Fruit fly (Drosophila melanogaster) whole organism, prepupa: ENCODE measurements around the gene CG42390.

ENCODE experiments used
- Blimp-1 ChIP-seq: fragments of 200-800 bp; sonication (Bioruptor generic); optimal IDR thresholded peaks from 3 replicates; lab custom pipeline; 2017; ENCODE audit warnings: missing biosample characterization, missing genetic modification characterization, mild to moderate bottlenecking, moderate library complexity, missing genetic modification reagents
- CG10631 ChIP-seq: fragments of 200-800 bp; sonication (Bioruptor generic); optimal IDR thresholded peaks from 2 replicates; lab custom pipeline; 2016; ENCODE audit warnings: missing biosample characterization, missing genetic modification characterization
- CG10669 ChIP-seq: fragments of 200-800 bp; sonication (Bioruptor generic); optimal IDR thresholded peaks from 3 replicates; lab custom pipeline; 2018; ENCODE audit warnings: missing biosample characterization, mild to moderate bottlenecking, missing genetic modification characterization, moderate library complexity
- CG11294 ChIP-seq: fragments of 200-800 bp; sonication (Bioruptor generic); IDR thresholded peaks from 2 replicates; pipeline ENCODE4 v1.3.6; 2022; ENCODE audit warnings: missing biosample characterization, missing genetic modification characterization
- CG11762 ChIP-seq: fragments of 200-800 bp; sonication (Bioruptor generic); optimal IDR thresholded peaks from 3 replicates; lab custom pipeline; 2016; ENCODE audit warnings: missing biosample characterization, missing genetic modification characterization; ENCODE audit not compliant: insufficient read depth
- CG15336 ChIP-seq: fragments of 200-800 bp; sonication (Bioruptor generic); IDR thresholded peaks from 2 replicates; pipeline ENCODE4 v1.3.6; 2022; ENCODE audit warnings: missing biosample characterization, missing genetic modification characterization
- CG1621 ChIP-seq: fragments of 200-800 bp; sonication (Bioruptor generic); optimal IDR thresholded peaks from 3 replicates; lab custom pipeline; 2018; ENCODE audit warnings: missing biosample characterization, mild to moderate bottlenecking, missing genetic modification characterization
- CG3032 ChIP-seq: fragments of 200-800 bp; optimal IDR thresholded peaks from 2 replicates; lab custom pipeline; 2019; ENCODE audit warnings: missing biosample characterization, mild to moderate bottlenecking, missing genetic modification characterization, moderate library complexity
- CG31627 ChIP-seq: fragments of 200-800 bp; sonication (Bioruptor generic); optimal IDR thresholded peaks from 3 replicates; lab custom pipeline; 2016; ENCODE audit warnings: missing biosample characterization, missing genetic modification characterization
- CG32006 ChIP-seq: fragments of 200-800 bp; sonication (Bioruptor generic); optimal IDR thresholded peaks from 3 replicates; lab custom pipeline; 2017; ENCODE audit warnings: missing biosample characterization, mild to moderate bottlenecking, missing genetic modification characterization
- CG34406 ChIP-seq: fragments of 200-800 bp; sonication (Bioruptor generic); optimal IDR thresholded peaks from 3 replicates; lab custom pipeline; 2016; ENCODE audit warnings: missing biosample characterization, missing genetic modification characterization
- CG3919 ChIP-seq: fragments of 200-800 bp; sonication (Bioruptor generic); optimal IDR thresholded peaks from 3 replicates; lab custom pipeline; 2016; ENCODE audit warnings: missing biosample characterization, missing genetic modification characterization
- CG4318 ChIP-seq: fragments of 200-800 bp; sonication (Bioruptor generic); optimal IDR thresholded peaks from 3 replicates; lab custom pipeline; 2017; ENCODE audit warnings: missing biosample characterization, mild to moderate bottlenecking, missing genetic modification characterization
- CG6792 ChIP-seq: fragments of 200-800 bp; sonication (Bioruptor generic); optimal IDR thresholded peaks from 3 replicates; lab custom pipeline; 2016; ENCODE audit warnings: missing biosample characterization, missing genetic modification characterization
- CG6808 ChIP-seq: fragments of 200-800 bp; sonication (Bioruptor generic); optimal IDR thresholded peaks from 3 replicates; lab custom pipeline; 2017; ENCODE audit warnings: missing biosample characterization, missing genetic modification characterization, mild to moderate bottlenecking, moderate library complexity, missing genetic modification reagents
- CG7368 ChIP-seq: fragments of 200-800 bp; sonication (Bioruptor generic); optimal IDR thresholded peaks from 3 replicates; lab custom pipeline; 2016; ENCODE audit warnings: missing biosample characterization, missing genetic modification characterization
- CG8119 ChIP-seq: fragments of 200-800 bp; sonication (Bioruptor generic); IDR thresholded peaks from 3 replicates; pipeline ENCODE4 v1.3.6; 2022; ENCODE audit warnings: missing biosample characterization, missing genetic modification characterization
- CG8319 ChIP-seq: fragments of 200-800 bp; sonication (Bioruptor generic); optimal IDR thresholded peaks from 3 replicates; lab custom pipeline; 2016; ENCODE audit warnings: missing biosample characterization, missing genetic modification characterization
- Eip75B ChIP-seq: fragments of 200-800 bp; sonication (Bioruptor generic); optimal IDR thresholded peaks from 3 replicates; lab custom pipeline; 2016; ENCODE audit warnings: missing biosample characterization, missing genetic modification characterization
- Eip78C ChIP-seq: fragments of 200-800 bp; sonication (Bioruptor generic); peaks from one replicate; lab custom pipeline; 2016; ENCODE audit warnings: missing biosample characterization, missing genetic modification characterization
- Eip93F ChIP-seq: fragments of 200-800 bp; sonication (Bioruptor generic); optimal IDR thresholded peaks from 2 replicates; lab custom pipeline; 2016; ENCODE audit warnings: missing biosample characterization, mild to moderate bottlenecking, missing genetic modification characterization
- Ets21C ChIP-seq: fragments of 200-800 bp; sonication (Bioruptor generic); optimal IDR thresholded peaks from 3 replicates; lab custom pipeline; 2016; ENCODE audit warnings: missing biosample characterization, missing genetic modification characterization
- Ets96B ChIP-seq: fragments of 200-800 bp; optimal IDR thresholded peaks from 2 replicates; lab custom pipeline; 2019; ENCODE audit warnings: missing biosample characterization, mild to moderate bottlenecking, missing genetic modification characterization, moderate library complexity
- Gug ChIP-seq: fragments of 200-800 bp; sonication (Bioruptor generic); IDR thresholded peaks from 2 replicates; pipeline ENCODE4 v1.3.6; 2022; ENCODE audit warnings: missing biosample characterization, missing genetic modification characterization
- Hr38 ChIP-seq: sonication (Bioruptor generic); optimal IDR thresholded peaks from 2 replicates; lab custom pipeline; 2016; ENCODE audit warnings: missing biosample characterization, missing genetic modification characterization
- Hr39 ChIP-seq: fragments of 200-800 bp; sonication (Bioruptor generic); optimal IDR thresholded peaks from 2 replicates; lab custom pipeline; 2016; ENCODE audit warnings: missing biosample characterization, missing genetic modification characterization
- Hr4 ChIP-seq: fragments of 200-800 bp; sonication (Bioruptor generic); optimal IDR thresholded peaks from 3 replicates; lab custom pipeline; 2016; ENCODE audit warnings: missing biosample characterization, missing genetic modification characterization
- Met ChIP-seq: fragments of 200-800 bp; sonication (Bioruptor generic); optimal IDR thresholded peaks from 3 replicates; lab custom pipeline; 2016; ENCODE audit warnings: missing biosample characterization, missing genetic modification characterization
- OdsH ChIP-seq: fragments of 200-800 bp; sonication (Bioruptor generic); optimal IDR thresholded peaks from 3 replicates; lab custom pipeline; 2016; ENCODE audit warnings: missing biosample characterization, missing genetic modification characterization
- Smox ChIP-seq: fragments of 200-800 bp; sonication (Bioruptor generic); optimal IDR thresholded peaks from 3 replicates; lab custom pipeline; 2016; ENCODE audit warnings: missing biosample characterization, missing genetic modification characterization
- Sox102F ChIP-seq: fragments of 200-800 bp; sonication (Bioruptor generic); optimal IDR thresholded peaks from 2 replicates; lab custom pipeline; 2016; ENCODE audit warnings: missing biosample characterization, mild to moderate bottlenecking, missing genetic modification characterization
- achi ChIP-seq: fragments of 200-800 bp; sonication (Bioruptor generic); optimal IDR thresholded peaks from 3 replicates; lab custom pipeline; 2016; ENCODE audit warnings: missing biosample characterization, missing genetic modification characterization
- acj6 ChIP-seq: fragments of 200-800 bp; sonication (Bioruptor generic); optimal IDR thresholded peaks from 3 replicates; lab custom pipeline; 2016; ENCODE audit warnings: missing biosample characterization, missing genetic modification characterization
- cyc ChIP-seq: fragments of 200-800 bp; sonication (Bioruptor generic); optimal IDR thresholded peaks from 3 replicates; lab custom pipeline; 2016; ENCODE audit warnings: missing biosample characterization, missing genetic modification characterization
- dsx ChIP-seq: fragments of 200-800 bp; optimal IDR thresholded peaks from 3 replicates; lab custom pipeline; 2019; ENCODE audit warnings: missing biosample characterization, mild to moderate bottlenecking, missing genetic modification characterization, moderate library complexity; ENCODE audit not compliant: poor library complexity, severe bottlenecking
- eg ChIP-seq: fragments of 200-800 bp; sonication (Bioruptor generic); IDR thresholded peaks from 3 replicates; pipeline ENCODE4 v1.3.6; 2022; ENCODE audit warnings: missing biosample characterization, missing genetic modification characterization
- esn ChIP-seq: fragments of 200-800 bp; sonication (Bioruptor generic); optimal IDR thresholded peaks from 2 replicates; lab custom pipeline; 2016; ENCODE audit warnings: missing biosample characterization, mild to moderate bottlenecking, missing genetic modification characterization, moderate library complexity
- fd59A ChIP-seq: fragments of 200-800 bp; sonication (Bioruptor generic); optimal IDR thresholded peaks from 2 replicates; lab custom pipeline; 2017; ENCODE audit warnings: missing biosample characterization, mild to moderate bottlenecking, missing genetic modification characterization, missing genetic modification reagents
- fkh ChIP-seq: fragments of 200-800 bp; sonication (Bioruptor generic); optimal IDR thresholded peaks from 3 replicates; lab custom pipeline; 2017; ENCODE audit warnings: missing biosample characterization, mild to moderate bottlenecking, missing genetic modification characterization, moderate library complexity
- lz ChIP-seq: fragments of 200-800 bp; sonication (Bioruptor generic); optimal IDR thresholded peaks from 3 replicates; lab custom pipeline; 2016; ENCODE audit warnings: missing biosample characterization, missing genetic modification characterization
- spab ChIP-seq: fragments of 200-800 bp; sonication (Bioruptor generic); optimal IDR thresholded peaks from 2 replicates; lab custom pipeline; 2017; ENCODE audit warnings: missing biosample characterization, mild to moderate bottlenecking, missing genetic modification characterization, missing genetic modification reagents
- svp ChIP-seq: fragments of 200-800 bp; sonication (Bioruptor generic); peaks from one replicate; lab custom pipeline; 2016; ENCODE audit warnings: missing biosample characterization, missing genetic modification characterization
- topi ChIP-seq: fragments of 200-800 bp; sonication (Bioruptor generic); optimal IDR thresholded peaks from 3 replicates; lab custom pipeline; 2016; ENCODE audit warnings: missing biosample characterization, missing genetic modification characterization
- vri ChIP-seq: fragments of 200-800 bp; sonication (Bioruptor generic); optimal IDR thresholded peaks from 3 replicates; lab custom pipeline; 2016; ENCODE audit warnings: missing biosample characterization, mild to moderate bottlenecking, missing genetic modification characterization

Gene CG42390

dm6 chr3R:22161613-22162409, 42.0 kb downstream of the CG42390 start:
- TF ChIP-seq fkh (GFP tag; lab: Kevin White, UChicago) (peak; percentile 72), fd59A (GFP tag; lab: Kevin White, UChicago) (no peak)

- peak; percentile 10 for TF ChIP-seq Ets96B (tag; lab: Kevin White, UChicago)
- TF ChIP-seq acj6 (GFP tag; lab: Kevin White, UChicago), result peak; percentile 19
- TF ChIP-seq CG11294 (GFP tag; lab: Robert Waterston, UW), result no peak
- peak; percentile 25 for TF ChIP-seq CG31627 (GFP tag; lab: Kevin White, UChicago)
- TF ChIP-seq CG11762 (GFP tag; lab: Kevin White, UChicago), result no peak
- peak; percentile 41 for TF ChIP-seq CG6808
- TF ChIP-seq Gug (GFP tag; lab: Robert Waterston, UW), result no peak
- TF ChIP-seq Ets21C (GFP tag; lab: Kevin White, UChicago), result peak; percentile 12
- peak; percentile 1 for TF ChIP-seq lz (GFP tag; lab: Kevin White, UChicago)
- peak; percentile 29 for TF ChIP-seq CG32006 (GFP tag; lab: Kevin White, UChicago)
- peak; percentile 22 for TF ChIP-seq CG7368 (GFP tag; lab: Kevin White, UChicago)
- peak; percentile 9 for TF ChIP-seq Hr4 (GFP tag; lab: Kevin White, UChicago)
- TF ChIP-seq Hr39 (GFP tag; lab: Kevin White, UChicago), result peak; percentile 20
- TF ChIP-seq Smox (GFP tag; lab: Kevin White, UChicago), result peak; percentile 36
- peak; percentile 36 for TF ChIP-seq esn (GFP tag; lab: Kevin White, UChicago)
- peak; percentile 3 for TF ChIP-seq CG10669 (GFP tag; lab: Kevin White, UChicago)
- TF ChIP-seq cyc, result peak; percentile 21
- peak; percentile 39 for TF ChIP-seq spab
- TF ChIP-seq fd59A (GFP tag; lab: Kevin White, UChicago), result no peak
- peak; percentile 88 for TF ChIP-seq Eip78C
- no peak for TF ChIP-seq eg (GFP tag; lab: Robert Waterston, UW)
- TF ChIP-seq achi (GFP tag; lab: Kevin White, UChicago), result peak; percentile 17
- peak; percentile 20 for TF ChIP-seq Eip75B (GFP tag; lab: Kevin White, UChicago)
- TF ChIP-seq CG3032 (tag; lab: Kevin White, UChicago), result peak; percentile 27
- TF ChIP-seq topi (GFP tag; lab: Kevin White, UChicago), result peak; percentile 35
- peak; percentile 49 for TF ChIP-seq CG6792 (GFP tag; lab: Kevin White, UChicago)
- TF ChIP-seq Met (GFP tag; lab: Kevin White, UChicago), result peak; percentile 39
- no peak for TF ChIP-seq CG15336 (GFP tag; lab: Robert Waterston, UW)
- no peak for TF ChIP-seq Hr38 (GFP tag; lab: Kevin White, UChicago)
- TF ChIP-seq svp, result peak; percentile 77
- TF ChIP-seq CG10631 (GFP tag; lab: Kevin White, UChicago), result peak; percentile 18
- TF ChIP-seq dsx (GFP tag; lab: Kevin White, UChicago), result peak; percentile 45
- TF ChIP-seq CG3919 (GFP tag; lab: Kevin White, UChicago), result no peak
These were observed 43.5 kb downstream of the CG42390 start for dm6 chr3R:22163258-22163805.

DNA sequence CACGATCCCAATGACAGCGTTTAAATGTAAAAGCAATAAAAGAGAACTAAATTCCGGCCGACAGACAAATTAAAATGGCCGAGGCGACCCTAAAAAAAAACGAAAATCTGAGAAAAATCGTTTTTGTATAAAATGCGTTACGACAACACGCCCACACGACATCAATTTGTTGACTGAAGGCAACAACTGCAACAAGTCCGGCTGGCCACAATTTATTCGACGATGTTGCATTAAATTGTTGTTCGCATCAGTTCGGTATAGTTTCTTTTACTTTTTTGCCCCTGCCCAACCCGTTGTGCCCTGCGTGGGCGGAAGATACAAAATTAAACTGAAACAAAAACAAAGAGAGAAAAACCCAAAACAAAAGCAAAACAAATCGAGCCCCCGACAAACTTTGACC, 51.7 kb downstream of the CG42390 start:
- TF ChIP-seq Ets21C (GFP tag; lab: Kevin White, UChicago) (no peak), Sox102F (GFP tag; lab: Kevin White, UChicago) (no peak), CG8319 (GFP tag; lab: Kevin White, UChicago) (no peak), achi (GFP tag; lab: Kevin White, UChicago) (no peak), Eip93F (GFP tag; lab: Kevin White, UChicago) (no peak), CG1621 (tag; lab: Kevin White, UChicago) (no peak), OdsH (no peak), acj6 (GFP tag; lab: Kevin White, UChicago) (no peak), svp (no peak), CG4318 (GFP tag; lab: Kevin White, UChicago) (no peak), CG8119 (GFP tag; lab: Robert Waterston, UW) (no peak), vri (GFP tag; lab: Kevin White, UChicago) (no peak), CG34406 (GFP tag; lab: Kevin White, UChicago) (no peak), CG31627 (GFP tag; lab: Kevin White, UChicago) (no peak), Gug (GFP tag; lab: Robert Waterston, UW) (no peak), Blimp-1 (GFP tag; lab: Kevin White, UChicago) (no peak), topi (GFP tag; lab: Kevin White, UChicago) (no peak)
